Fruit fly (Drosophila melanogaster): ENCODE measurements around the gene CG12065.
A peak's percentile ranks its signal among the peaks of the same experiment; 100 is the strongest.

The CG12065 gene

dm6 chrX:8606206-8606605 lies 32.1 kb downstream of the CG12065 start, which contains the start of gene Caf1-180 (continued):
- TF ChIP-seq brk (GFP tag; optimal IDR thresholded peaks at IDR 0.05) (no peak), dl (GFP tag; optimal IDR thresholded peaks at IDR 0.05; ENCODE audit: insufficient read depth in 1 of 2, partially characterized antibody in 2 of 2) (no peak), dsf (GFP tag; optimal IDR thresholded peaks at IDR 0.05; ENCODE audit: borderline replicate concordance) (no peak), usp (GFP tag; optimal IDR thresholded peaks at IDR 0.05) (no peak)

dm6 chrX:8607902-8608301 lies 33.8 kb downstream of the CG12065 start:
- TF ChIP-seq CrebA (GFP tag; optimal IDR thresholded peaks at IDR 0.05; ENCODE audit: borderline replicate concordance) (no peak), Rel (GFP tag; optimal IDR thresholded peaks at IDR 0.05) (no peak), Rel (tag; optimal IDR thresholded peaks at IDR 0.05) (no peak), OdsH (GFP tag; optimal IDR thresholded peaks at IDR 0.05) (no peak), Dfd (GFP tag; optimal IDR thresholded peaks at IDR 0.05) (no peak), br (GFP tag; optimal IDR thresholded peaks at IDR 0.05) (no peak), dmrt93B (GFP tag; optimal IDR thresholded peaks at IDR 0.05) (no peak), CG9705 (GFP tag; optimal IDR thresholded peaks at IDR 0.05) (no peak), tai (GFP tag; optimal IDR thresholded peaks at IDR 0.05) (no peak), sage (GFP tag; optimal IDR thresholded peaks at IDR 0.05) (no peak), ey (GFP tag; optimal IDR thresholded peaks at IDR 0.05) (no peak), lola (GFP tag; optimal IDR thresholded peaks at IDR 0.05) (no peak), foxo (GFP tag; optimal IDR thresholded peaks at IDR 0.05) (no peak), Jra (GFP tag; optimal IDR thresholded peaks at IDR 0.05) (no peak), dl (GFP tag; optimal IDR thresholded peaks at IDR 0.05; ENCODE audit: insufficient read depth in 1 of 2, partially characterized antibody in 2 of 2) (no peak), Vsx2 (GFP tag; optimal IDR thresholded peaks at IDR 0.05; ENCODE audit: partially characterized antibody) (no peak), sv (GFP tag; optimal IDR thresholded peaks at IDR 0.05) (no peak), h (GFP tag; optimal IDR thresholded peaks at IDR 0.05) (no peak), jim (GFP tag; optimal IDR thresholded peaks at IDR 0.05) (no peak)

- TF ChIP-seq brk (GFP tag; optimal IDR thresholded peaks at IDR 0.05) (no peak), Mio (GFP tag; optimal IDR thresholded peaks at IDR 0.05) (no peak), Dfd (GFP tag; optimal IDR thresholded peaks at IDR 0.05) (no peak), h (GFP tag; optimal IDR thresholded peaks at IDR 0.05) (no peak), pan (optimal IDR thresholded peaks at IDR 0.05) (no peak), CG9705 (GFP tag; optimal IDR thresholded peaks at IDR 0.05) (no peak), tai (GFP tag; optimal IDR thresholded peaks at IDR 0.05) (no peak), HLH106 (tag; optimal IDR thresholded peaks at IDR 0.05) (no peak), fru (GFP tag; optimal IDR thresholded peaks at IDR 0.05) (no peak), Sp1 (GFP tag; optimal IDR thresholded peaks at IDR 0.05) (no peak), br (GFP tag; optimal IDR thresholded peaks at IDR 0.05) (no peak), lola (GFP tag; optimal IDR thresholded peaks at IDR 0.05) (no peak), CrebA (GFP tag; optimal IDR thresholded peaks at IDR 0.05; ENCODE audit: borderline replicate concordance) (no peak), Abd-B (GFP tag; optimal IDR thresholded peaks at IDR 0.05) (no peak), Rel (GFP tag; optimal IDR thresholded peaks at IDR 0.05) (no peak), Rel (tag; optimal IDR thresholded peaks at IDR 0.05) (no peak), N (GFP tag; optimal IDR thresholded peaks at IDR 0.05) (no peak)
Observed at dm6 chrX:8616280-8616679, 42.2 kb downstream of the CG12065 start.

dm6 chrX:8616787-8617432 lies 42.8 kb downstream of the CG12065 start:
- TF ChIP-seq fru (GFP tag; optimal IDR thresholded peaks at IDR 0.05) = no peak
- TF ChIP-seq h (GFP tag; optimal IDR thresholded peaks at IDR 0.05) = no peak
- no peak for TF ChIP-seq Dfd (GFP tag; optimal IDR thresholded peaks at IDR 0.05)
- no peak for TF ChIP-seq Jra (GFP tag; optimal IDR thresholded peaks at IDR 0.05)
- TF ChIP-seq Abd-B (GFP tag; optimal IDR thresholded peaks at IDR 0.05) = no peak
- TF ChIP-seq CG32264 (GFP tag; optimal IDR thresholded peaks at IDR 0.05) = no peak
- TF ChIP-seq OdsH (GFP tag; optimal IDR thresholded peaks at IDR 0.05) = no peak
- no peak for TF ChIP-seq sage (GFP tag; optimal IDR thresholded peaks at IDR 0.05)
- no peak for TF ChIP-seq psq (GFP tag; optimal IDR thresholded peaks at IDR 0.05)

- TF ChIP-seq sage (GFP tag; optimal IDR thresholded peaks at IDR 0.05) = no peak
- TF ChIP-seq Dfd (GFP tag; optimal IDR thresholded peaks at IDR 0.05) = peak; percentile 67
- TF ChIP-seq tai (GFP tag; optimal IDR thresholded peaks at IDR 0.05) = no peak
Observed at dm6 chrX:8622419-8622818, 48.3 kb downstream of the CG12065 start.
